Worm (Caenorhabditis elegans): Measurements from ENCODE around the gene T01C8.3.

ce11 chrX:16762529-16762928 is 20.5 kb downstream of the T01C8.3 start, which contains the start of gene C10E2.1:
- no peak for TF ChIP-seq egl-27 (tag; optimal IDR thresholded peaks at IDR 0.05)
- TF ChIP-seq blmp-1 (tag; optimal IDR thresholded peaks at IDR 0.05; ENCODE audit: insufficient read depth), result no peak
- no peak for TF ChIP-seq sma-3 (GFP tag; optimal IDR thresholded peaks at IDR 0.05)
